Fruit fly (Drosophila melanogaster) whole organism, embryonic: ENCODE measurements around the gene Oatp26F.

Experiments
- B-H2 ChIP-seq: fragments of 200-800 bp; sonication (Bioruptor generic); optimal IDR thresholded peaks from 2 replicates; lab custom pipeline; 2018; ENCODE audit warnings: missing biosample characterization, mild to moderate bottlenecking, missing genetic modification characterization
- BEAF-32 ChIP-seq: fragments of 200-800 bp; sonication (Bioruptor generic); optimal IDR thresholded peaks from 3 replicates; lab custom pipeline; 2017; ENCODE audit warnings: missing biosample characterization, missing genetic modification characterization, mild to moderate bottlenecking, moderate library complexity, missing genetic modification reagents
- Bgb ChIP-seq: fragments of 200-800 bp; sonication (Bioruptor generic); IDR thresholded peaks from 2 replicates; pipeline ENCODE4 v1.3.6; 2022; ENCODE audit warnings: missing biosample characterization, missing genetic modification characterization; ENCODE audit not compliant: partially characterized antibody
- BtbVII ChIP-seq: fragments of 200-800 bp; sonication (Bioruptor generic); optimal IDR thresholded peaks from 3 replicates; lab custom pipeline; 2017; ENCODE audit warnings: missing biosample characterization, mild to moderate bottlenecking, missing genetic modification characterization
- Bteb2 ChIP-seq: fragments of 200-800 bp; sonication (Bioruptor generic); optimal IDR thresholded peaks from 2 replicates; lab custom pipeline; 2016; ENCODE audit warnings: missing biosample characterization, missing genetic modification characterization
- CG10274 ChIP-seq: fragments of 200-800 bp; sonication (Bioruptor generic); optimal IDR thresholded peaks from 3 replicates; lab custom pipeline; 2017; ENCODE audit warnings: missing biosample characterization, mild to moderate bottlenecking, missing genetic modification characterization
- CG12155 ChIP-seq: fragments of 200-800 bp; sonication (Bioruptor generic); optimal IDR thresholded peaks from 3 replicates; lab custom pipeline; 2016; ENCODE audit warnings: missing biosample characterization, missing genetic modification characterization
- CG13287 ChIP-seq: fragments of 200-800 bp; sonication (Bioruptor generic); IDR thresholded peaks from 2 replicates; pipeline ENCODE4 v1.3.6; 2022; ENCODE audit warnings: missing biosample characterization, missing genetic modification characterization; ENCODE audit not compliant: partially characterized antibody
- CG14710 ChIP-seq: fragments of 200-800 bp; sonication (Bioruptor generic); optimal IDR thresholded peaks from 3 replicates; lab custom pipeline; 2019; ENCODE audit warnings: missing biosample characterization, mild to moderate bottlenecking, missing genetic modification characterization, moderate library complexity
- CG15479 ChIP-seq: fragments of 200-800 bp; sonication (Bioruptor generic); optimal IDR thresholded peaks from 3 replicates; lab custom pipeline; 2019; ENCODE audit warnings: missing biosample characterization, mild to moderate bottlenecking, missing genetic modification characterization, moderate library complexity
- CG15601 ChIP-seq: fragments of 200-800 bp; sonication (Bioruptor generic); optimal IDR thresholded peaks from 3 replicates; lab custom pipeline; 2019; ENCODE audit warnings: missing biosample characterization, mild to moderate bottlenecking, missing genetic modification characterization, moderate library complexity
- CG17829 ChIP-seq: fragments of 200-800 bp; optimal IDR thresholded peaks from 2 replicates; lab custom pipeline; 2019; ENCODE audit warnings: missing biosample characterization, mild to moderate bottlenecking, missing genetic modification characterization, moderate library complexity
- CG1832 ChIP-seq: fragments of 200-800 bp; sonication (Bioruptor generic); optimal IDR thresholded peaks from 2 replicates; lab custom pipeline; 2017; ENCODE audit warnings: missing biosample characterization, mild to moderate bottlenecking, missing genetic modification characterization, inconsistent platforms
- CG2116 ChIP-seq: fragments of 200-800 bp; sonication (Bioruptor generic); optimal IDR thresholded peaks from 3 replicates; lab custom pipeline; 2018; ENCODE audit warnings: missing biosample characterization, mild to moderate bottlenecking, missing genetic modification characterization
- CG30403 ChIP-seq: fragments of 200-800 bp; sonication (Bioruptor generic); optimal IDR thresholded peaks from 3 replicates; lab custom pipeline; 2016; ENCODE audit warnings: missing biosample characterization, missing genetic modification characterization
- CG3163 ChIP-seq: fragments of 200-800 bp; sonication (Bioruptor generic); optimal IDR thresholded peaks from 3 replicates; lab custom pipeline; 2016; ENCODE audit warnings: missing biosample characterization, missing genetic modification characterization
- CG32532 ChIP-seq: fragments of 200-800 bp; sonication (Bioruptor generic); IDR thresholded peaks from 2 replicates; pipeline ENCODE4 v1.3.6; 2022; ENCODE audit warnings: missing biosample characterization, missing genetic modification characterization
- CG3407 ChIP-seq: fragments of 200-800 bp; sonication (Bioruptor generic); optimal IDR thresholded peaks from 2 replicates; lab custom pipeline; 2018; ENCODE audit warnings: missing biosample characterization, mild to moderate bottlenecking, missing genetic modification characterization
- CG3847 ChIP-seq: fragments of 200-800 bp; sonication (Bioruptor generic); IDR thresholded peaks from 2 replicates; pipeline ENCODE4 v1.3.6; 2022; ENCODE audit warnings: missing biosample characterization, missing genetic modification characterization
- CG42726 ChIP-seq: fragments of 200-800 bp; sonication (Bioruptor generic); IDR thresholded peaks from 2 replicates; pipeline ENCODE4 v1.3.6; 2022; ENCODE audit warnings: missing biosample characterization, missing genetic modification characterization; ENCODE audit not compliant: partially characterized antibody
- CG6791 ChIP-seq: fragments of 200-800 bp; sonication (Bioruptor generic); IDR thresholded peaks from 3 replicates; pipeline ENCODE4 v1.3.6; 2022; ENCODE audit warnings: missing biosample characterization, missing genetic modification characterization; ENCODE audit not compliant: partially characterized antibody
- CG7372 ChIP-seq: fragments of 200-800 bp; sonication (Bioruptor generic); IDR thresholded peaks from 2 replicates; pipeline ENCODE4 v1.3.6; 2022; ENCODE audit warnings: missing biosample characterization, missing genetic modification characterization
- CG8089 ChIP-seq: fragments of 200-800 bp; sonication (Bioruptor generic); optimal IDR thresholded peaks from 3 replicates; lab custom pipeline; 2016; ENCODE audit warnings: missing biosample characterization, missing genetic modification characterization
- CTCF ChIP-seq: fragments of 200-800 bp; sonication (Bioruptor generic); optimal IDR thresholded peaks from 2 replicates; lab custom pipeline; 2017; ENCODE audit warnings: missing biosample characterization, mild to moderate bottlenecking, missing genetic modification characterization, moderate library complexity
- Dll ChIP-seq: fragments of 200-800 bp; sonication (Bioruptor generic); IDR thresholded peaks from 4 replicates; pipeline ENCODE4 v1.3.6; 2022; ENCODE audit warnings: missing biosample characterization, missing genetic modification characterization; ENCODE audit not compliant: partially characterized antibody
- E2f2 ChIP-seq: fragments of 200-800 bp; sonication (Bioruptor generic); IDR thresholded peaks from 2 replicates; pipeline ENCODE4 v1.3.6; 2022; ENCODE audit warnings: missing biosample characterization, missing genetic modification characterization
- Hey ChIP-seq: fragments of 200-800 bp; sonication (Bioruptor generic); optimal IDR thresholded peaks from 3 replicates; lab custom pipeline; 2018; ENCODE audit warnings: missing biosample characterization, mild to moderate bottlenecking, missing genetic modification characterization
- MESR4 ChIP-seq: fragments of 200-800 bp; sonication (Bioruptor generic); optimal IDR thresholded peaks from 2 replicates; lab custom pipeline; 2018; ENCODE audit warnings: missing biosample characterization, mild to moderate bottlenecking, missing genetic modification characterization, moderate library complexity
- Opbp ChIP-seq: fragments of 200-800 bp; sonication (Bioruptor generic); IDR thresholded peaks from 3 replicates; pipeline ENCODE4 v1.3.6; 2022; ENCODE audit warnings: missing biosample characterization, missing genetic modification characterization; ENCODE audit not compliant: partially characterized antibody
- Pdp1 ChIP-seq, 2 experiments: fragments of 200-800 bp; sonication (Bioruptor generic); optimal IDR thresholded peaks; 3 replicates each; lab custom pipeline; 2016; ENCODE audit warnings: missing biosample characterization in 2 of 2, missing genetic modification characterization in 2 of 2, mild to moderate bottlenecking in 1 of 2, moderate library complexity in 1 of 2
- Rfx ChIP-seq: fragments of 200-800 bp; sonication (Bioruptor generic); IDR thresholded peaks from 2 replicates; pipeline ENCODE4 v1.3.6; 2022; ENCODE audit warnings: missing biosample characterization, missing genetic modification characterization
- Sry-δ ChIP-seq: fragments of 200-800 bp; sonication (Bioruptor generic); optimal IDR thresholded peaks from 2 replicates; lab custom pipeline; 2016; ENCODE audit warnings: missing biosample characterization, missing genetic modification characterization
- bbx ChIP-seq: fragments of 200-800 bp; sonication (Bioruptor generic); IDR thresholded peaks from 2 replicates; pipeline ENCODE4 v1.3.6; 2022; ENCODE audit warnings: missing biosample characterization, missing genetic modification characterization; ENCODE audit not compliant: partially characterized antibody
- ci ChIP-seq: fragments of 200-800 bp; sonication (Bioruptor generic); IDR thresholded peaks from 3 replicates; pipeline ENCODE4 v1.3.6; 2022; ENCODE audit warnings: missing biosample characterization, missing genetic modification characterization
- dm ChIP-seq: fragments of 200-800 bp; sonication (Bioruptor generic); optimal IDR thresholded peaks from 3 replicates; lab custom pipeline; 2016; ENCODE audit warnings: missing biosample characterization, missing genetic modification characterization
- dmrt99B ChIP-seq: fragments of 200-800 bp; sonication (Bioruptor generic); optimal IDR thresholded peaks from 2 replicates; lab custom pipeline; 2018; ENCODE audit warnings: missing biosample characterization, mild to moderate bottlenecking, missing genetic modification characterization, moderate library complexity
- gcm2 ChIP-seq: fragments of 200-800 bp; sonication (Bioruptor generic); optimal IDR thresholded peaks from 2 replicates; lab custom pipeline; 2016; ENCODE audit warnings: missing biosample characterization, missing genetic modification characterization
- ind ChIP-seq: fragments of 200-800 bp; sonication (Bioruptor generic); optimal IDR thresholded peaks from 3 replicates; lab custom pipeline; 2016; ENCODE audit warnings: missing biosample characterization, missing genetic modification characterization
- insv ChIP-seq, 2 experiments: fragments of 200-800 bp; sonication (Bioruptor generic); optimal IDR thresholded peaks; 3 replicates each; lab custom pipeline; 2016 to 2018; ENCODE audit warnings: missing biosample characterization in 2 of 2, missing genetic modification characterization in 2 of 2
- knrl ChIP-seq: fragments of 200-800 bp; sonication (Bioruptor generic); IDR thresholded peaks from 3 replicates; pipeline ENCODE4 v1.3.6; 2022; ENCODE audit warnings: missing biosample characterization, missing genetic modification characterization; ENCODE audit not compliant: partially characterized antibody
- nerfin-2 ChIP-seq: fragments of 200-800 bp; sonication (Bioruptor generic); IDR thresholded peaks from 2 replicates; pipeline ENCODE4 v1.3.6; 2022; ENCODE audit warnings: missing biosample characterization, missing genetic modification characterization; ENCODE audit not compliant: partially characterized antibody
- nmo ChIP-seq: fragments of 200-800 bp; sonication (Bioruptor generic); optimal IDR thresholded peaks from 2 replicates; lab custom pipeline; 2018; ENCODE audit warnings: missing biosample characterization, mild to moderate bottlenecking, missing genetic modification characterization, moderate library complexity
- pita ChIP-seq: fragments of 200-800 bp; sonication (Bioruptor generic); optimal IDR thresholded peaks from 2 replicates; lab custom pipeline; 2017; ENCODE audit warnings: missing biosample characterization, mild to moderate bottlenecking, missing genetic modification characterization
- pzg ChIP-seq: fragments of 200-800 bp; sonication (Bioruptor generic); optimal IDR thresholded peaks from 3 replicates; lab custom pipeline; 2018; ENCODE audit warnings: missing biosample characterization, mild to moderate bottlenecking, missing genetic modification characterization, moderate library complexity
- slp2 ChIP-seq: fragments of 200-800 bp; sonication (Bioruptor generic); optimal IDR thresholded peaks from 2 replicates; lab custom pipeline; 2016; ENCODE audit warnings: missing biosample characterization, missing genetic modification characterization
- sna ChIP-seq: fragments of 200-800 bp; sonication (Bioruptor generic); IDR thresholded peaks from 2 replicates; pipeline ENCODE4 v1.3.6; 2022; ENCODE audit warnings: missing biosample characterization, missing genetic modification characterization; ENCODE audit not compliant: partially characterized antibody
- ssp ChIP-seq: fragments of 200-800 bp; sonication (Bioruptor generic); IDR thresholded peaks from 2 replicates; pipeline ENCODE4 v1.3.6; 2022; ENCODE audit warnings: missing biosample characterization, missing genetic modification characterization
- trem ChIP-seq: fragments of 200-800 bp; optimal IDR thresholded peaks from 3 replicates; lab custom pipeline; 2019; ENCODE audit warnings: missing biosample characterization, mild to moderate bottlenecking, missing genetic modification characterization, moderate library complexity
- wor ChIP-seq: fragments of 200-800 bp; sonication (Bioruptor generic); IDR thresholded peaks from 2 replicates; pipeline ENCODE4 v1.3.6; 2022; ENCODE audit warnings: missing biosample characterization, missing genetic modification characterization

Oatp26F gene

dm6 chr2L:6622642-6623162 lies 9.5 kb downstream of the Oatp26F start, which contains the start of gene CG34345 (continued):
- peak; percentile 13 for TF ChIP-seq Bteb2
- TF ChIP-seq Dll (GFP tag; lab: Robert Waterston, UW) = peak; percentile 59; the same call in 3 of the 4 replicates
- TF ChIP-seq CG7372 (GFP tag; lab: Robert Waterston, UW) = no peak
- no peak for TF ChIP-seq dm (GFP tag; lab: Kevin White, UChicago)
- TF ChIP-seq CG30403 (GFP tag; lab: Kevin White, UChicago) = peak; percentile 25
- TF ChIP-seq dmrt99B (tag; lab: Kevin White, UChicago) = no peak
- no peak for TF ChIP-seq wor (GFP tag; lab: Robert Waterston, UW)
- TF ChIP-seq gcm2 = no peak
- peak; percentile 64 for TF ChIP-seq sna (GFP tag; lab: Robert Waterston, UW)
- TF ChIP-seq nmo (GFP tag; lab: Kevin White, UChicago) = peak; percentile 40
- TF ChIP-seq bbx = peak; percentile 78
- peak; percentile 4 for TF ChIP-seq CG12155 (GFP tag; lab: Kevin White, UChicago)
- peak; percentile 43 for TF ChIP-seq pzg (GFP tag; lab: Kevin White, UChicago)
- peak in 1 of 2 experiments; percentile 97 for TF ChIP-seq Pdp1 (GFP tag; optimal IDR thresholded peaks at IDR 0.05; lab: Kevin White, UChicago)
- no peak for TF ChIP-seq slp2
- peak; percentile 27 for TF ChIP-seq B-H2 (GFP tag; lab: Kevin White, UChicago)
- peak; percentile 52 for TF ChIP-seq Rfx (GFP tag; lab: Robert Waterston, UW)
- peak in 1 of 2 experiments; percentile 8 for TF ChIP-seq insv (GFP tag; optimal IDR thresholded peaks at IDR 0.05; lab: Kevin White, UChicago)
- peak; percentile 4 for TF ChIP-seq CG17829 (tag; lab: Kevin White, UChicago)
- no peak for TF ChIP-seq CG1832
- peak; percentile 62 for TF ChIP-seq trem (tag; lab: Kevin White, UChicago)
- TF ChIP-seq E2f2 (GFP tag; lab: Robert Waterston, UW) = peak; percentile 60
- peak; percentile 48 for TF ChIP-seq CG42726 (GFP tag; lab: Robert Waterston, UW)
- TF ChIP-seq CG3847 (GFP tag; lab: Robert Waterston, UW) = peak; percentile 45
- TF ChIP-seq CG32532 (GFP tag; lab: Robert Waterston, UW) = peak; percentile 30; the same call in 1 of the 2 replicates
- no peak for TF ChIP-seq CG3407 (GFP tag; lab: Kevin White, UChicago)
- TF ChIP-seq CG2116 = peak; percentile 19
- TF ChIP-seq pita (GFP tag; lab: Kevin White, UChicago) = peak; percentile 90
- TF ChIP-seq Sry-δ = peak; percentile 31
- peak; percentile 54 for TF ChIP-seq CG14710 (tag; lab: Kevin White, UChicago)
- TF ChIP-seq CG10274 (GFP tag; lab: Kevin White, UChicago) = no peak
- peak; percentile 56; the same call in 2 of the 3 replicates for TF ChIP-seq knrl (GFP tag; lab: Robert Waterston, UW)
- TF ChIP-seq CG13287 = peak; percentile 89
- TF ChIP-seq BEAF-32 = peak; percentile 10
- TF ChIP-seq CG8089 = no peak
- peak; percentile 2 for TF ChIP-seq CG3163 (GFP tag; lab: Kevin White, UChicago)
- TF ChIP-seq ssp (GFP tag; lab: Robert Waterston, UW) = no peak
- TF ChIP-seq CG15601 (tag; lab: Kevin White, UChicago) = peak; percentile 20
- TF ChIP-seq nerfin-2 (GFP tag; lab: Robert Waterston, UW) = no peak; the same call in 1 of the 2 replicates
- peak; percentile 81 for TF ChIP-seq CG6791 (GFP tag; lab: Robert Waterston, UW)
- TF ChIP-seq CG15479 = no peak
- peak; percentile 77 for TF ChIP-seq Bgb
- TF ChIP-seq CTCF (GFP tag; lab: Kevin White, UChicago) = peak; percentile 85
- 0 out of 3 replicates have a peak, but pooled peaks have one; percentile 16 for TF ChIP-seq ci
- TF ChIP-seq MESR4 (GFP tag; lab: Kevin White, UChicago) = no peak
- TF ChIP-seq BtbVII (GFP tag; lab: Kevin White, UChicago) = no peak
- TF ChIP-seq Opbp = peak; percentile 76; the same call in 2 of the 3 replicates
- no peak for TF ChIP-seq ind (GFP tag; lab: Kevin White, UChicago)
- TF ChIP-seq Hey = no peak
